Worm (Caenorhabditis elegans): Measurements from ENCODE around the gene R151.1.

DNA sequence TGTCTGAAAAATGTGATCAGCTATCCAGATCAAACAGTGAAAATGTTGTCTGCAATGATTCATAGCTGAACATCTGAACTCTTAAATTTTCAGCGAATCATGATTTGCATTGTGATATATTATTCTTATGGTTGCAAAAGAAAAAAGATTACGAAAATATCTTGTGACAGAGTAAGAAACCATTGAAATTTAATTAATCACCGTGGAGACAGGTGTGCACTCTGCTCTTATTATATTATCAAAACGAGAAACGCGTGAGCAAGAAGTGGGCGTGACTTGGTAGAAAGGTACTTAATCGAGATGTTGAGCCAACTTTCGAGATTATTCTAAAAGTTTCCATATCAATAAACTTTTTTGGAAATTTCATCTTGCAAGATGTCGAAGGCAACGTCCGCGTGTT lies 26.7 kb downstream of the R151.1 start, which contains the start of gene osm-10:
- TF ChIP-seq ref-2 (tag; optimal IDR thresholded peaks at IDR 0.05) (no peak), ceh-14 (tag; optimal IDR thresholded peaks at IDR 0.05) (no peak)

All from whole organism, late embryonic.